Worm (Caenorhabditis elegans): ENCODE data around the gene nhr-236.

DNA sequence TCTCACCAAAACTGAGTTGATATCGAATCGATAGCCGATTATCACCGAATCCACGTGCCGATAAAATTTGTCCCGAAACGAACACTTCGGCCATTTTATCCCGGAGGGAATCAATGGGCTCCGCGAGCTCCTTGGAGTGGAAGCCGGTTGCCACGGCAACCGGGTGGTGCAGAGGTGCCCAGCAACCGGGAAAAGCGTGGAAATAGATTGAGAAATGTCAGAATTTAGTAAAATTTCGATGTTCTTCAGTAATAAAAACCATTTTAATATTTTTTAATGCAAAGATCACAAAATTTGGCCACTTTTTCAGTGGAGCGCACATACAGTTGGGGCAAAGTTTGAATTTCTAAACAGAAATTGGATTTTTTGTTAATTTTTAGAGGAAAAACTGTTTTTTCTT, 23.0 kb downstream of the nhr-236 start, which contains the start of gene mksr-2:
- TF ChIP-seq W03F9.2 (tag; optimal IDR thresholded peaks at IDR 0.05) (no peak), him-1 (tag; optimal IDR thresholded peaks at IDR 0.05) (no peak)

Data from whole organism, L4/young adult.